Worm (Caenorhabditis elegans) whole organism, late embryonic: ENCODE data around the gene dur-1.

ENCODE experiments used
- F13H6.1 ChIP-seq: sonication (generic microtip); optimal IDR thresholded peaks from 2 replicates; lab custom pipeline; 2016; ENCODE audit warnings: missing genetic modification characterization, missing compliant biosample characterization
- K02D7.2 ChIP-seq: sonication (generic microtip); optimal IDR thresholded peaks from 2 replicates; lab custom pipeline; 2017; ENCODE audit warnings: mild to moderate bottlenecking, missing genetic modification characterization, missing compliant biosample characterization
- ceh-14 ChIP-seq: sonication (generic microtip); optimal IDR thresholded peaks from 2 replicates; lab custom pipeline; 2016; ENCODE audit warnings: missing genotype, missing genetic modification characterization, missing compliant biosample characterization
- ceh-2 ChIP-seq: sonication (generic microtip); optimal IDR thresholded peaks from 2 replicates; lab custom pipeline; 2016; ENCODE audit warnings: missing genotype, missing genetic modification characterization, missing compliant biosample characterization
- nhr-11 ChIP-seq: fragments of 150-350 bp; optimal IDR thresholded peaks from 2 replicates; lab custom pipeline; 2014; ENCODE audit warnings: missing biosample characterization, missing genetic modification characterization
- pqm-1 ChIP-seq: sonication (generic microtip); optimal IDR thresholded peaks from 2 replicates; lab custom pipeline; 2016; ENCODE audit warnings: missing genetic modification characterization, missing compliant biosample characterization
- sox-2 ChIP-seq: fragments of 200-800 bp; sonication (Bioruptor generic); IDR thresholded peaks from 2 replicates; pipeline ENCODE4 v1.3.6; 2022; ENCODE audit warnings: missing genetic modification reagents, missing genetic modification characterization, missing compliant biosample characterization
- sox-4 ChIP-seq: sonication (generic microtip); optimal IDR thresholded peaks from 2 replicates; lab custom pipeline; 2017; ENCODE audit warnings: mild to moderate bottlenecking, missing genetic modification characterization, inconsistent platforms, missing compliant biosample characterization
- ztf-16 ChIP-seq: sonication (generic microtip); optimal IDR thresholded peaks from 2 replicates; lab custom pipeline; 2017; ENCODE audit warnings: missing genetic modification characterization, missing compliant biosample characterization

- TF ChIP-seq sox-2 (no peak), K02D7.2 (tag; lab: Kevin White, UChicago) (no peak), F13H6.1 (no peak), ztf-16 (no peak), ceh-2 (tag; lab: Kevin White, UChicago) (no peak), nhr-11 (tag; lab: Kevin White, UChicago) (no peak), pqm-1 (tag; lab: Kevin White, UChicago) (no peak), sox-4 (no peak), ceh-14 (tag; lab: Kevin White, UChicago) (no peak)
These were observed 44.6 kb upstream of the dur-1 start, which contains the start of the genes C47E12.12 and C47E12.10 for ce11 chrIV:9972629-9973028.
